Worm (Caenorhabditis elegans) whole organism, late embryonic: Measurements from ENCODE around the gene sra-34.

Experiments used
- F13H6.1 ChIP-seq: sonication (generic microtip); optimal IDR thresholded peaks from 2 replicates; lab custom pipeline; 2016; ENCODE audit warnings: missing genetic modification characterization, missing compliant biosample characterization
- ceh-14 ChIP-seq: sonication (generic microtip); optimal IDR thresholded peaks from 2 replicates; lab custom pipeline; 2016; ENCODE audit warnings: missing genotype, missing genetic modification characterization, missing compliant biosample characterization
- nhr-11 ChIP-seq: fragments of 150-350 bp; optimal IDR thresholded peaks from 2 replicates; lab custom pipeline; 2014; ENCODE audit warnings: missing biosample characterization, missing genetic modification characterization
- pha-4 ChIP-seq: fragments of 150-350 bp; optimal IDR thresholded peaks from 2 replicates; lab custom pipeline; 2018; ENCODE audit warnings: missing biosample characterization, missing genetic modification reagents, missing genetic modification characterization
- tbx-2 ChIP-seq: sonication (generic microtip); optimal IDR thresholded peaks from 2 replicates; lab custom pipeline; 2016; ENCODE audit warnings: missing genetic modification characterization, missing compliant biosample characterization
- tbx-7 ChIP-seq: sonication (generic microtip); optimal IDR thresholded peaks from 2 replicates; lab custom pipeline; 2016; ENCODE audit warnings: missing genotype, missing genetic modification characterization, missing compliant biosample characterization
- unc-55 ChIP-seq: sonication (generic microtip); optimal IDR thresholded peaks from 2 replicates; lab custom pipeline; 2017; ENCODE audit warnings: missing biosample characterization, missing genetic modification reagents, missing genetic modification characterization
- zip-5 ChIP-seq: sonication (generic microtip); optimal IDR thresholded peaks from 2 replicates; lab custom pipeline; 2016; ENCODE audit warnings: missing genetic modification characterization, missing compliant biosample characterization

DNA sequence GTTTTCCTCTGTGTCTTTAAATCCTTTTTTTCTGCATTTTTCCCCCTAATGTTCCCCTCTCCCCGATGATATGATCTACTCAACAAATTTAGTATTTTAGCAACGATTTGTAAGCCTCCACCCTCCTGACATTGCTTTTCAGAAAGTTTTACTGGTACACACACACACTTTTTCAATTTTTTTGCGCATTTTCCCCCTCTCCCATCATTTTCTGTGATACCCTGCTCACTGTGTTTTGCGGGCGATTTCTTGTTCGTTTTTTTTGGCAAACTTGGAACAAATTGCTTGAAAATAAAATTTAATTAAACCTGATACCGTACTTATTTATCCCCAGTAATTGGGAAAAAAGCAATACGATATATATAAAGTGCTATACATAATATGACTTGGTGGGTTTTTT lies 47.2 kb upstream of the sra-34 start:
- TF ChIP-seq nhr-11 (tag; lab: Kevin White, UChicago): no peak
- no peak for TF ChIP-seq F13H6.1 (tag; lab: Kevin White, UChicago)
- TF ChIP-seq zip-5 (tag; lab: Kevin White, UChicago): no peak
- no peak for TF ChIP-seq tbx-7 (tag; lab: Kevin White, UChicago)
- no peak for TF ChIP-seq tbx-2 (tag; lab: Kevin White, UChicago)
- TF ChIP-seq ceh-14 (tag; lab: Kevin White, UChicago): no peak
- no peak for TF ChIP-seq unc-55
- no peak for TF ChIP-seq pha-4 (tag; lab: Kevin White, UChicago)
